Worm (Caenorhabditis elegans): ENCODE results near the gene F46E10.18.

F46E10.18 gene

ce11 chrV:6520385-6521080 is at the start of gene F46E10.18, which contains the start of gene F46E10.2:
TSS of gene F46E10.18 (plus strand) at chrV:6521030.
TSS of gene F46E10.2 (plus strand) at chrV:6520435.
- no peak for TF ChIP-seq ref-1 (GFP tag; conservative IDR thresholded peaks at IDR 0.05)
- TF ChIP-seq ztf-29 (GFP tag; IDR thresholded peaks at IDR 0.05): no peak
- no peak for TF ChIP-seq cog-1 (tag; optimal IDR thresholded peaks at IDR 0.05)
- TF ChIP-seq flt-1 (GFP tag; IDR thresholded peaks at IDR 0.05): no peak
- TF ChIP-seq med-1 (GFP tag; optimal IDR thresholded peaks at IDR 0.05; ENCODE audit: insufficient read depth): no peak
- TF ChIP-seq klf-2 (GFP tag; conservative IDR thresholded peaks at IDR 0.05): no peak
- TF ChIP-seq tab-1 (GFP tag; IDR thresholded peaks at IDR 0.05): no peak
- TF ChIP-seq ztf-23 (GFP tag; IDR thresholded peaks at IDR 0.05): no peak
- TF ChIP-seq T22C8.4 (GFP tag; IDR thresholded peaks at IDR 0.05): no peak

- TF ChIP-seq med-1 (GFP tag; optimal IDR thresholded peaks at IDR 0.05; ENCODE audit: insufficient read depth) (no peak), cog-1 (tag; optimal IDR thresholded peaks at IDR 0.05) (no peak), ref-1 (GFP tag; conservative IDR thresholded peaks at IDR 0.05) (no peak), ztf-23 (GFP tag; IDR thresholded peaks at IDR 0.05) (no peak), flt-1 (GFP tag; IDR thresholded peaks at IDR 0.05) (no peak), ztf-29 (GFP tag; IDR thresholded peaks at IDR 0.05) (no peak), klf-2 (GFP tag; conservative IDR thresholded peaks at IDR 0.05) (no peak), T22C8.4 (GFP tag; IDR thresholded peaks at IDR 0.05) (no peak), tab-1 (GFP tag; IDR thresholded peaks at IDR 0.05) (no peak)
Observed at ce11 chrV:6471208-6471607, 49.6 kb upstream of the F46E10.18 start.

ce11 chrV:6476026-6476425 is 44.8 kb upstream of the F46E10.18 start:
- no peak for TF ChIP-seq tab-1 (GFP tag; IDR thresholded peaks at IDR 0.05)
- TF ChIP-seq T22C8.4 (GFP tag; IDR thresholded peaks at IDR 0.05): no peak
- TF ChIP-seq klf-2 (GFP tag; conservative IDR thresholded peaks at IDR 0.05): no peak
- no peak for TF ChIP-seq cog-1 (tag; optimal IDR thresholded peaks at IDR 0.05)
- TF ChIP-seq flt-1 (GFP tag; IDR thresholded peaks at IDR 0.05): no peak
- no peak for TF ChIP-seq ref-1 (GFP tag; conservative IDR thresholded peaks at IDR 0.05)
- TF ChIP-seq med-1 (GFP tag; optimal IDR thresholded peaks at IDR 0.05; ENCODE audit: insufficient read depth): no peak
- no peak for TF ChIP-seq ztf-29 (GFP tag; IDR thresholded peaks at IDR 0.05)
- TF ChIP-seq ztf-23 (GFP tag; IDR thresholded peaks at IDR 0.05): no peak

ce11 chrV:6485109-6485508 is 35.7 kb upstream of the F46E10.18 start:
- no peak for TF ChIP-seq flt-1 (GFP tag; IDR thresholded peaks at IDR 0.05)
- TF ChIP-seq cog-1 (tag; optimal IDR thresholded peaks at IDR 0.05): peak; percentile 12

ce11 chrV:6487878-6488277 is 33.0 kb upstream of the F46E10.18 start:
- TF ChIP-seq tab-1 (GFP tag; IDR thresholded peaks at IDR 0.05): no peak
- TF ChIP-seq ztf-23 (GFP tag; IDR thresholded peaks at IDR 0.05): no peak
- no peak for TF ChIP-seq ref-1 (GFP tag; conservative IDR thresholded peaks at IDR 0.05)
- no peak for TF ChIP-seq T22C8.4 (GFP tag; IDR thresholded peaks at IDR 0.05)
- TF ChIP-seq klf-2 (GFP tag; conservative IDR thresholded peaks at IDR 0.05): no peak
- TF ChIP-seq med-1 (GFP tag; optimal IDR thresholded peaks at IDR 0.05; ENCODE audit: insufficient read depth): no peak
- TF ChIP-seq ztf-29 (GFP tag; IDR thresholded peaks at IDR 0.05): no peak
- no peak for TF ChIP-seq flt-1 (GFP tag; IDR thresholded peaks at IDR 0.05)
- TF ChIP-seq cog-1 (tag; optimal IDR thresholded peaks at IDR 0.05): no peak

ce11 chrV:6488849-6489248 is 32.0 kb upstream of the F46E10.18 start, which contains the start of gene lec-10:
TSS of gene lec-10 (minus strand) at chrV:6489120.
- TF ChIP-seq ref-1 (GFP tag; conservative IDR thresholded peaks at IDR 0.05) (no peak), T22C8.4 (GFP tag; IDR thresholded peaks at IDR 0.05) (0 out of 2 replicates have a peak, but pooled peaks have one; percentile 12)

ce11 chrV:6492497-6492896 is 28.3 kb upstream of the F46E10.18 start:
- TF ChIP-seq T22C8.4 (GFP tag; IDR thresholded peaks at IDR 0.05) (no peak), ref-1 (GFP tag; conservative IDR thresholded peaks at IDR 0.05) (no peak), tab-1 (GFP tag; IDR thresholded peaks at IDR 0.05) (no peak), ztf-29 (GFP tag; IDR thresholded peaks at IDR 0.05) (no peak), med-1 (GFP tag; optimal IDR thresholded peaks at IDR 0.05; ENCODE audit: insufficient read depth) (no peak), flt-1 (GFP tag; IDR thresholded peaks at IDR 0.05) (no peak), ztf-23 (GFP tag; IDR thresholded peaks at IDR 0.05) (no peak), cog-1 (tag; optimal IDR thresholded peaks at IDR 0.05) (no peak), klf-2 (GFP tag; conservative IDR thresholded peaks at IDR 0.05) (no peak)

- no peak for TF ChIP-seq ref-1 (GFP tag; conservative IDR thresholded peaks at IDR 0.05)
- TF ChIP-seq cog-1 (tag; optimal IDR thresholded peaks at IDR 0.05): no peak
- no peak for TF ChIP-seq klf-2 (GFP tag; conservative IDR thresholded peaks at IDR 0.05)
- no peak for TF ChIP-seq med-1 (GFP tag; optimal IDR thresholded peaks at IDR 0.05; ENCODE audit: insufficient read depth)
- TF ChIP-seq tab-1 (GFP tag; IDR thresholded peaks at IDR 0.05): no peak
- TF ChIP-seq flt-1 (GFP tag; IDR thresholded peaks at IDR 0.05): no peak
- no peak for TF ChIP-seq ztf-23 (GFP tag; IDR thresholded peaks at IDR 0.05)
- TF ChIP-seq T22C8.4 (GFP tag; IDR thresholded peaks at IDR 0.05): no peak
Observed at ce11 chrV:6493821-6494220, 27.0 kb upstream of the F46E10.18 start, which contains the start of gene cpt-6. TSS of gene cpt-6 (minus strand) at chrV:6493921.

- TF ChIP-seq ztf-23 (GFP tag; IDR thresholded peaks at IDR 0.05) (no peak), T22C8.4 (GFP tag; IDR thresholded peaks at IDR 0.05) (no peak), ztf-29 (GFP tag; IDR thresholded peaks at IDR 0.05) (no peak), med-1 (GFP tag; optimal IDR thresholded peaks at IDR 0.05; ENCODE audit: insufficient read depth) (no peak), flt-1 (GFP tag; IDR thresholded peaks at IDR 0.05) (no peak), klf-2 (GFP tag; conservative IDR thresholded peaks at IDR 0.05) (no peak), cog-1 (tag; optimal IDR thresholded peaks at IDR 0.05) (no peak), tab-1 (GFP tag; IDR thresholded peaks at IDR 0.05) (no peak), ref-1 (GFP tag; conservative IDR thresholded peaks at IDR 0.05) (no peak)
Observed at ce11 chrV:6495353-6495752, 25.5 kb upstream of the F46E10.18 start.

DNA sequence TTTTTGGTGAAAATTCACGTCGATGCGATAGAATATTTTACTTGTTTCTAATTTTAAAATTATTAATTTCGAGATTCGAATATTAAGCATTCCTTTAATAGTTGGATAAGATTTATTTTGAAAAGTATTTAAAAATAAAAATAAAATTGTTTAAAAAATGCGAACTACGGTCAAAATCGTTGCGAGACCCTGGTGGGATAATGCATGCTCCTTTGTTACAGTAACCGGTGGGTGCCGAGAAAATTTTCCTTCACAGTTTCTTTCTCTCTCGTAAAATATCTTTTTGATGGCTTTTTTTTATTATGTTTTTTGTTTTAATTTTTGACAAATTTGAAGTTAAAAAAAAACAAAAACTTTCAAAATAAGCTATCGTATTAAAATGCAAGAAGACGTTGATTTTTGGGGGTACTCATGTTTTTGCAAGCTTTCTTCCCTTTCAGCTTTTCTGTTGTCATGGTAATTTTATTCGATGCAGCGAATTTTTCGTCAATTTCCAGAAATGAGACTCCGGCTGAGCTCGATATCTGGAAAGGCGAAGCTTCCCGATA is 24.1 kb upstream of the F46E10.18 start, which contains the start of gene dgtr-1:
dgtr-1 (plus strand) TSS at position 498 of the 548 bp plus-strand sequence.
- TF ChIP-seq T22C8.4 (GFP tag; IDR thresholded peaks at IDR 0.05) (no peak), ztf-29 (GFP tag; IDR thresholded peaks at IDR 0.05) (no peak), klf-2 (GFP tag; conservative IDR thresholded peaks at IDR 0.05) (no peak), tab-1 (GFP tag; IDR thresholded peaks at IDR 0.05) (no peak), ztf-23 (GFP tag; IDR thresholded peaks at IDR 0.05) (no peak), med-1 (GFP tag; optimal IDR thresholded peaks at IDR 0.05; ENCODE audit: insufficient read depth) (no peak)

Measured in whole organism, midembryonic.